Fruit fly (Drosophila melanogaster) S2 (cell line): Measurements from ENCODE around the gene Osi21.

Experiments
- CG8478 ChIP-seq: fragments of >200 bp; optimal IDR thresholded peaks from 2 replicates; lab custom pipeline; 2018
- CTCF ChIP-seq, 2 experiments: fragments of >200 bp; optimal IDR thresholded peaks; 2 replicates each; lab custom pipeline; 2018

The Osi21 gene

DNA sequence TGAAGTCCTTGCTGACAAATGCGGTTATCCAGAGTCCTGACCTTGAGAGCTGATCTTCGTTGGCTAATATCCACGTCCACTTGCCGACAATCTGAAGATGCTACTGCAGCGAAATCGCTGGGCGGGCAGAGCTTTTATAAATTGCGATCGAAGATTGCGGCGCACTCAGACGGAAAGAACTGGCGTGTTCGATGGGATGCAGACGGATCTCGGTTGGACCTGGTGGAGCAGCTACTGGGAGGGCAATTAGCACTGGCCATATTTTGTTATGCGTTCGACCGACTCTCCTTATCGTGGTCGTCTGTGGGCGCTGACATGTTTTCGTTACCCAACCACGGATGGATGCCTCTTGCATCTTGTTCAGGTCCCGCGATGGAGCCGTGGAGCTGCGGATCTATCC lies at the start of gene Osi21:
Gene Osi21 (minus strand): TSS at position 101 of the 400 bp plus-strand sequence.
- TF ChIP-seq CTCF (optimal IDR thresholded peaks at IDR 0.05; lab: Kevin White, UChicago): no peak
- no peak for TF ChIP-seq CG8478 (lab: Kevin White, UChicago)

DNA sequence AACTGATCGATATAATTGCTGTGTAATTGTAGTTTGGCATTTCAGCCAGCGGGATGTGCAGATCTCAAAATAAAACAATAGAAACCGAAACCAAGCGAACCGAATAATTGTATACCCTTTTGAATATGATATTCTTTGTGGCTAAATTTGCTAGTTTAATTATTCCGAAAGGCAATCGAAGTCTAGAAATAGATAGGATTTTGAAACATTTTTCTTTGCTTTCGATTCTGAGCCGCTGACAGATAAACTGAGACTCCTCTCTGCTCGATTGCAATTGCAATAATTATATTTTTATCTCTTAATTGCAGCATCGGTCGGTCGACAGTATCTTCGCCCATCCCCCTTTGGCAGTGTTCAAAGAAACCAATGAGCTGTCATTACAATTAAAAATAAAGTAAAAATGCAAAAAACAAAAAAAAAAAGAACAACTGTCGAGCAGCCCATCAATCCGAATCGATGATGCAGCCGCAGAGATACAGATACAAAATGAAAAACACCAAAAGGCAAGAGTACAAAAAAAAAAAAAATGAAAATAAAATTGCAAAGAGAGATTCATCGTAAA lies 47.6 kb upstream of the Osi21 start:
- TF ChIP-seq CTCF (optimal IDR thresholded peaks at IDR 0.05; lab: Kevin White, UChicago): no peak
- no peak for TF ChIP-seq CG8478 (lab: Kevin White, UChicago)

DNA sequence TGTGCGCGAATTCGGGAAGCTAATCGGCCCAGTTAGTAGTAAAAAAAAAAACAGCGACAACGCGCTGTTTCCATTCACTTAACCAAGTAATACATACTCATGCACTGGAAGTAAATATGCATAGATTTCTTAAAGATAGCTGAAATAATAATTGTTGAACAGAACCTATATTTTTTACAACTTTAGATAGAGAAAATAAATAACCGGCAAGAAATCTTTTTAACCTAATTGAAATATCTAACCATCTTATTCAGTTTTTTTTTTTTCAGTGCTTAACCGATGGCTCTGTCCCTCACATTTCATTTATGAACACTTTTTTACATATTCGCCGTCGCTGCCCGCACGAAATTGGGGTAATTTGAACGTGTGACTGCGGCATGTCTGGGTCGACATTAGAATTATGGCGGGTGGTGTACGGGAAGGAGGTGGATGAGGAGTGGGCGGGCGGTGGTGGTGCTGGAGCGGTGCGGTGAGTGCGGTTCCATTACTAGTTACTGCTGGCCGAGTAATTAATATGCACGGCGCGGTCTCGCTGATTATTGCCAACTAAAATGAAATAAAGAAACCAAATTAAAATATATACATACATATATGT lies 46.3 kb upstream of the Osi21 start:
- TF ChIP-seq CTCF (optimal IDR thresholded peaks at IDR 0.05; lab: Kevin White, UChicago) (no peak), CG8478 (lab: Kevin White, UChicago) (no peak)

DNA sequence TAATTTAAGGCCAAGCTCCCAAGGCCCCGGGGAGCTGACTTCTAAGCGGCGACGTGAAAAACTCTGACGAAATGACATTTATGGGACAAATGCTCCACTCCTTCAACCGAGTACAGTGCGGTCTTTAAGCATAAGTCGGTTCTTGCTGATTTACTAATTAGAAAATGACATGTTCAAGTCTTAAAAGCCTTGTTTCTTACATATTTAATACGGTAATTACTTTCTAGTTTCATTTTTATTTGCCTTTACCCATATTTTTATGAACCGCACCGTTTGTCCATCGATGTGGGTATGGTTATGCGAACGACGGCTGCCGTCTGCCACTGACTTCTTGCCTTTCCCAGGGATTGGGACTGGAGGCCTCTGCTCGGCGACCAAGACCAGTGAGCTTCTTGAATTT lies 42.9 kb upstream of the Osi21 start:
- TF ChIP-seq CTCF (optimal IDR thresholded peaks at IDR 0.05; lab: Kevin White, UChicago): no peak
- no peak for TF ChIP-seq CG8478 (lab: Kevin White, UChicago)

DNA sequence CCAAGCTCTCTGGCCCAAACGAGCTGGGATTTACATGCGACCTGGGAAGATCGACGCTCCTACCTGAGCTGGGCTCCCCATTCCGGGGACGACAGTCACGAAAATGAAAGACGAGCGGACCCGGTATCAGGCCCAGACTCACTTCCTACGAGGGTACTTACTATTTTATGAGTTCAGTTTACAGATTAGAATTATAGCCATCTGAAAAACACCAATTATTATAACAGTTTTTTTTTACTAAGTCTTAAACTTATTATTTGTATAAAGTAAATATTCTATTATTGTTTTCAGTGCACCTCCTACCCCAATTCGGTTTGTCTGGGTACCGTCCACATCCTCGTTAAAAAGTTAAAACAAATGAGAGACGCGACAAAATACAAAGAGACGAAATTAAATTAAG lies 40.9 kb upstream of the Osi21 start:
- TF ChIP-seq CG8478 (lab: Kevin White, UChicago): no peak
- no peak for TF ChIP-seq CTCF (optimal IDR thresholded peaks at IDR 0.05; lab: Kevin White, UChicago)

DNA sequence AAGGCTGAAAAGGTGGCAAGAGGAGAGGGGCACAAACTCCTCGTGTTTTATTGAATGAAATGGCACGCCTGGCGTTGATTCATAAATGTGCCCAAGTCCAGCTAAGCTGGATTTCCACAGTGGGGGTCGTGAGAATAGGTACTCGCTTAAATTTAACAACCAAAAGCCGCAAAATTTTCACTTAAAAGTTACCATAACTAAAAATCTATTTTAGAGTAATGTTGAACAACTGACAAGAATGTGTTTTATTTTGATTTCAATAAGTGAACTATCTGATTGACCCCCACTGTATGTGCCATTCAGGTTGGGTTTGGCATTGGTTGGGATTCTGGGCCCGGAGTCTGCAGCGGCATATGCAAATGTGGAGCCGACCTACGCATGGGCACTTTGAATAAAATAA lies 38.4 kb upstream of the Osi21 start:
- no peak for TF ChIP-seq CG8478 (lab: Kevin White, UChicago)
- TF ChIP-seq CTCF (optimal IDR thresholded peaks at IDR 0.05; lab: Kevin White, UChicago): no peak

DNA sequence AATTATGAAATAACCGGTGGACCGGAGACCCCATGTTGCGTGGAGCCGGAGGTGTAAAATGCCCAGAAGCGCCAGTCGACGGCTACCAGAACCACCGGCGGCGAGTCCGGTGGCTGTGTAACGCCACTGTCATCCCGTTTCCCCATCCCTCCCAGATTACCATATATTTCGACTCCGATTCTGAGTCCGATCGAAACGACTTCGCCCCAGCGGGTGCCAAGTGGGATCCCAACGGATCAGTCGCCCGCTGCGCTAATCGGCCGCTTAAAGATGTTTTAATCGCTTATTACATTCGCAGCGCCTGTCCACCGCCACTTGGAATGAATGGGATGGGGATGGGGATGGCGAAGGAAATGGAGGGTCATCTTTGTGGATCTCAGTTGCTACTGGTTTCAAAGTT lies 37.3 kb upstream of the Osi21 start:
- TF ChIP-seq CTCF (optimal IDR thresholded peaks at IDR 0.05; lab: Kevin White, UChicago): no peak
- no peak for TF ChIP-seq CG8478 (lab: Kevin White, UChicago)

DNA sequence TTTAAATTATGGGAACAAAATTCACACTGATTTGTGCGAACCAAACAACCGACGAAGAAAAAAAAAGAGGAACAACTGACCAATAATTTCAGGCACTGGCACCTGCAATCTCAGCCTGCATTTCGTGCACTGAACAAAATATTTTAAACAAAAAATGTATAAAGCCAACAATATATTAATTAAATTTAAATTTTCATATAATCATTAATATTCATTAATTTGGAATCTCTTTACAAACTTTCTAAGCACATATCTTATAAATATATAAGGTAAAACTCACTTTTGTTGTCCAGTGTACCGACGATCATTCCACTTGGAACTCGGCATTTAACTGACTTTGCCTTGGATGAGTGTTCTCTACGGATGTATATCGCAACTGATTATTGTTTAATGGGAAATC lies 36.6 kb upstream of the Osi21 start:
- TF ChIP-seq CG8478 (lab: Kevin White, UChicago) (no peak), CTCF (optimal IDR thresholded peaks at IDR 0.05; lab: Kevin White, UChicago) (no peak)

DNA sequence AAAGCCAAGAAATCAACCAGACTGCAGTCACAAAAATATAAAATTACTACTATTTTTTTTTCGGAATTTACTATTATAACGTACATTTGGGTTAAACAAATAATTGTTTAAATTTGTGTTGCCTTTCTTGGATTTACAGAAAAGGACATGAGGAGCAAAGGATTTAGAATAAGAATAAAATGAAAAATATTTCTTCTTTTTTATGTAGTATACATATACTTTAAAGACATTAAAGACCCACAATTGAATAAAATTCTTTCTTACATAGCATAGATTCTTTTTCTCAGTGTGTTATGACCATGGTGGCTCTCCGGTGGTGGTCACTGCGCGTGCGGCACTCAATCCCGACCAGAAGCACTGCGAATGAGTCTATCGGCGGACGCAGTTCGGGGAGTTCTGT lies 33.7 kb upstream of the Osi21 start:
- TF ChIP-seq CG8478 (lab: Kevin White, UChicago) (no peak), CTCF (optimal IDR thresholded peaks at IDR 0.05; lab: Kevin White, UChicago) (no peak)

DNA sequence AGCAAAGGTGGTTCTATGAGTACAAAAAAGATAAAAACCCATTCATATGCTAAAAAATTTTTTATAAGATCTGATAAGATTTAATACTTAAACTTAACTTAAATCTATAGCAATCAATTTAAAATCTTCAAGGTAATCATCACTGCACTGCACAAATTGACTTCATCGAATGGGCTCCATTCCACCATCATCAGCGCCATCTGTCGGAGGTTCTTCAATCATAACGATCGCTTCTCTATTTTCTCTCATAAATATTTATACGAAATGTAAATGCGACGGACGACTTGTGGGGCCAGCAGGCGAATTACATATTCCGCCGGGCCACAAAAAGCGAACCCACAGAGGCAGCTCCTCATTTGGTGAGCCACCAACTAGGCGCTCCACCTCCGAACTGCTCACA lies 33.0 kb upstream of the Osi21 start:
- TF ChIP-seq CG8478 (lab: Kevin White, UChicago): no peak
- peak; percentile 34 to 63 for TF ChIP-seq CTCF (optimal IDR thresholded peaks at IDR 0.05; lab: Kevin White, UChicago)

DNA sequence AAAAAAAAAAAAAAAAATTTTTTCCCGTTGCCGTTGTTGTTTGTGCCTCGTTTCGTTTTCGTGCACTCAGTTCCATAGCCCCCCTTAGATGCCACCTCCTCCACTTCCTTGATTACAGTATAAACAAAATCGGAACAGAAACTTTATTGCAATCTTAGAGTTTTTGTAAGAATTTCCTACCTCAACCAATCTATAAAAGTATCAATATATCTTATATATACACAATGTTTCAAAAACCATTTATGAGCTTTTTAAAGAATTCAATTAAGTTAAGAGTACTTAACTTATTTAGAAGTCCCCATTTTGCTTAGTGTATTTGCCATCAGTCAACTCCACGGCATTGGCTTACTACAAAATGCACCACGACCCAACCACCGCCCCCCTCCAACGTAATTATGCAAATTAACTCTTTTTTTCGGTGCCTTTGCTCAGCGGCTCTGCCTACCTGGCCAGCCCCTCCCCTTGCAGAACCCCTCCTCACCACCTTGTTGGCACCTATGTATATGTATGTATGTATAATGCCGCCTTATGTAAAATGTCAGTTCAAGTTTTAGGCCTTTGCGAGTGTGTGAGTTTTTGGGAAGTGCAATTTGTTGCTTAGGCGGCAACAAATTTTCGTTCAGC lies 32.3 kb upstream of the Osi21 start:
- TF ChIP-seq CG8478 (lab: Kevin White, UChicago): no peak
- TF ChIP-seq CTCF (optimal IDR thresholded peaks at IDR 0.05; lab: Kevin White, UChicago): no peak

DNA sequence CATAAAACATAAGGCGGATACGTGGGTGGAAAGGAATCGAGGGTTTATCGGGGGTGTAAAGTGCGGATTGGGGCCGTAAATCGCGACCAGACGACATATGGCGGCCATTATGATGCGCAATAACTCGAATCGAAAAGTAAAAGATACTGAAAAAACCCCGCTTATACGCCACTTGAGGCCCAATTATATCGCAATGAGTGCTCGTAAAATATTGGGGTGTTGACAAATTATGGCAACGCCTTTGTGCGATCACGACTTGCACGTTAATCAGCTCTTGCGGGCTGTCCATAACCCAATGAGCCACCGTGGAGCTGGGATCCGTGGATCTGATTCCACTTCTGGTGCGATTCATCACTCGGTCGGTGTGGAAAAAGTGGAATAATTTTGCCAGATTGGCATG lies 24.3 kb upstream of the Osi21 start:
- TF ChIP-seq CTCF (optimal IDR thresholded peaks at IDR 0.05; lab: Kevin White, UChicago): no peak
- no peak for TF ChIP-seq CG8478 (lab: Kevin White, UChicago)

DNA sequence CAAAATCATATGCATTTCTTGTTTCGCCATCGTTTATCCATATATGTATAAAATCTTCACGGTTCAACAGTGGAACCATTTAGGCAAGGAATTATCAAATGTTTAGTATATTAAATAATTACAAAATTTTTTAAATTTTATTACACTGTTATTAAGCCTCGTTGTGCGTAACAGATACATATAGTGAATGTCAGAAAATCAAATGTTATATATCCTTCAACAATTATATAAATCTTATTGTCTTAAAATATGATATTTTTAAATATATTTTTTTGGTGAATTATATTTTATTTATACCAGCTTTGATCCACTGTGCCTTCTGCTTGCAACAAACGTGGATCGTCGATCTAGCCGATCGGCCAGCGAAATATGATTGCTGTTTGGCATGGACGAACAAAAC lies 21.6 kb upstream of the Osi21 start:
- no peak for TF ChIP-seq CTCF (optimal IDR thresholded peaks at IDR 0.05; lab: Kevin White, UChicago)
- no peak for TF ChIP-seq CG8478 (lab: Kevin White, UChicago)

DNA sequence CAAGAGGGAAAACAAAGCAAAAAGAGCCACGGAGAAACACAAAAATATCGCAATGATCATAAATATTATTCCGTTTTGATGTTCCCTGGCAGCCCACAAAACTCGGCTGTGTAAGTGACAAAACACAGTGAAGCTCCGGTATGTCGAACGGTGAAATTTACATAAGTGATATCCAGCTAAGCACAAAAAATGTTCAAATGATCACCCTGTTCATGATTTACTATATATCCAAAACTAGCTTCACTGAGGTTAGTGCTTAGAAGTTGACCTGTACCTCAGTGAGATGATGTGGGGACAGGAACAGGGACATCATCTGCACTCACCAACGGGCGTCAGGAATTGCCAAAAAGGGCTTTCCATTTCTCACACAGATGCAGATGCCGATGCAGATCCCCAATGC lies 20.6 kb upstream of the Osi21 start:
- TF ChIP-seq CTCF (optimal IDR thresholded peaks at IDR 0.05; lab: Kevin White, UChicago) (no peak), CG8478 (lab: Kevin White, UChicago) (no peak)

DNA sequence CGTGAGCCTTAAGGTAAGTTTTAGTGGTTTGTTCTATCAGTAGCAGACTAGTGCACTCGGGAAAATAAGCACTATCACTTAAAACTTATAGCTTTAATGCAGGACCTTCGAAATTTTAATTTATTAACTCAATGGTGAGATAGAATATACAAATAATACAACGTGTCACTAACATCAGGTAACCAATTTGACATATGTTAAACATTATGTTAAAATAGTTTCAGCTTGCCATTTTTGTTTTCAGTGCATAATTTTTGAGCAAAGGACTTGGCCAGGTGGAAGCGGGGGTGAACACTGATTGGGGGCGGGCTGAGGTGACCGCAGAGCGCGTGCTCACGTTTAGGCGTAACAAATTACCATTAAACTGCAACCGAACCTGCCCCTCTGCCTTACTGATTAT lies 17.0 kb upstream of the Osi21 start:
- no peak for TF ChIP-seq CTCF (optimal IDR thresholded peaks at IDR 0.05; lab: Kevin White, UChicago)
- no peak for TF ChIP-seq CG8478 (lab: Kevin White, UChicago)

DNA sequence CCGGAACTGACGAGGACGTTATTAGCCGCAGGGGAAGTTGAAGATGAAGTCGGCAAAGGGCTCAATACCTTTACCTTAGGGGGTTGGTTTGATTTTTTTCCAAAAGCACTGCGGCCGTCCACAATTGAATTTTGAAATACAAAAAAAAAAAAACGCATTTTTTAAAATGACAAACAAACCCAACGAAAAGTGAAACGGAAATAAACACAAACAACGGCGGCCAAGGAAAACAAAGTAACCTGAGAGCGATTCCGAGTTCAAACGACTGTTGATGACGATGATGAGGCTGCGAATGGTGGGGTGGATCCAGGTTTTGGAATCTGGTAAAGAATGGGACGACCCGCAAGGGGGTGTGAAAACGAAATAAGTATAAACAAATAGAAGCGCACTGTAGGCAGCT lies 11.0 kb upstream of the Osi21 start:
- TF ChIP-seq CG8478 (lab: Kevin White, UChicago) (no peak), CTCF (optimal IDR thresholded peaks at IDR 0.05; lab: Kevin White, UChicago) (no peak)
